Worm (Caenorhabditis elegans) whole organism, mixed stage, embryonic: ENCODE results near the gene R08F11.1.

ENCODE experiments used
- M03D4.4 ChIP-seq: sonication (generic microtip); optimal IDR thresholded peaks from 2 replicates; lab custom pipeline; 2017; ENCODE audit warnings: mild to moderate bottlenecking, missing genetic modification characterization, missing compliant biosample characterization
- bed-3 ChIP-seq: fragments of 200-800 bp; sonication (Bioruptor generic); optimal IDR thresholded peaks from 3 replicates; lab custom pipeline; 2018; ENCODE audit warnings: mild to moderate bottlenecking, missing genetic modification characterization, moderate library complexity, missing compliant biosample characterization
- ceh-39 ChIP-seq: fragments of 150-350 bp; optimal IDR thresholded peaks from 2 replicates; lab custom pipeline; 2014; ENCODE audit warnings: missing biosample characterization, missing genetic modification characterization
- ceh-43 ChIP-seq: fragments of 200-800 bp; sonication (Bioruptor generic); optimal IDR thresholded peaks from 2 replicates; lab custom pipeline; 2018; ENCODE audit warnings: mild to moderate bottlenecking, missing genetic modification characterization, moderate library complexity, missing compliant biosample characterization
- ceh-83 ChIP-seq: fragments of 200-800 bp; sonication (Bioruptor generic); optimal IDR thresholded peaks from 2 replicates; lab custom pipeline; 2018; ENCODE audit warnings: mild to moderate bottlenecking, missing genetic modification characterization, missing compliant biosample characterization
- ces-1 ChIP-seq: fragments of 150-350 bp; optimal IDR thresholded peaks from 2 replicates; lab custom pipeline; 2014; ENCODE audit warnings: missing biosample characterization, missing genetic modification reagents, missing genetic modification characterization
- cnd-1 ChIP-seq: fragments of 200-800 bp; sonication (Bioruptor generic); optimal IDR thresholded peaks from 2 replicates; lab custom pipeline; 2018; ENCODE audit warnings: mild to moderate bottlenecking, missing genetic modification characterization, missing compliant biosample characterization
- drap-1 ChIP-seq: fragments of 200-800 bp; sonication (Bioruptor generic); optimal IDR thresholded peaks from 3 replicates; lab custom pipeline; 2018; ENCODE audit warnings: mild to moderate bottlenecking, missing genetic modification characterization, missing compliant biosample characterization
- elt-1 ChIP-seq: sonication (generic microtip); optimal IDR thresholded peaks from 2 replicates; lab custom pipeline; 2017; ENCODE audit warnings: missing genetic modification characterization, mild to moderate bottlenecking, missing compliant biosample characterization, antibody characterized with exemption, moderate library complexity, borderline replicate concordance; ENCODE audit not compliant: insufficient read depth
- elt-3 ChIP-seq: fragments of 150-350 bp; optimal IDR thresholded peaks from 2 replicates; lab custom pipeline; 2014; ENCODE audit warnings: missing biosample characterization, missing genetic modification characterization
- flh-1 ChIP-seq: fragments of 200-800 bp; sonication (Bioruptor generic); optimal IDR thresholded peaks from 2 replicates; lab custom pipeline; 2018; ENCODE audit warnings: mild to moderate bottlenecking, missing genetic modification characterization, moderate library complexity, missing compliant biosample characterization
- ham-2 ChIP-seq: fragments of 200-800 bp; sonication (Bioruptor generic); optimal IDR thresholded peaks from 2 replicates; lab custom pipeline; 2018; ENCODE audit warnings: mild to moderate bottlenecking, missing genetic modification characterization, missing compliant biosample characterization
- hlh-1 ChIP-seq: fragments of 150-350 bp; optimal IDR thresholded peaks from 2 replicates; lab custom pipeline; 2014; ENCODE audit warnings: missing biosample characterization, missing genetic modification reagents, missing genetic modification characterization
- lin-13 ChIP-seq: fragments of 150-350 bp; optimal IDR thresholded peaks from 2 replicates; lab custom pipeline; 2014; ENCODE audit warnings: missing biosample characterization, missing genetic modification characterization
- lin-32 ChIP-seq: fragments of 200-800 bp; sonication (Bioruptor generic); optimal IDR thresholded peaks from 2 replicates; lab custom pipeline; 2018; ENCODE audit warnings: mild to moderate bottlenecking, missing genetic modification characterization, missing compliant biosample characterization
- lsy-2 ChIP-seq: fragments of 150-350 bp; optimal IDR thresholded peaks from 2 replicates; lab custom pipeline; 2014; ENCODE audit warnings: missing biosample characterization, missing genetic modification characterization
- mab-5 ChIP-seq: fragments of 150-350 bp; optimal IDR thresholded peaks from 2 replicates; lab custom pipeline; 2014; ENCODE audit warnings: missing biosample characterization, missing genetic modification characterization
- mep-1 ChIP-seq: fragments of 150-350 bp; optimal IDR thresholded peaks from 2 replicates; lab custom pipeline; 2017; ENCODE audit warnings: missing biosample characterization, missing genetic modification reagents, missing genetic modification characterization, inconsistent platforms
- mls-2 ChIP-seq: sonication (generic microtip); optimal IDR thresholded peaks from 2 replicates; lab custom pipeline; 2016; ENCODE audit warnings: mild to moderate bottlenecking, missing genetic modification characterization, moderate library complexity, missing compliant biosample characterization
- nhr-12 ChIP-seq: fragments of 150-350 bp; optimal IDR thresholded peaks from 2 replicates; lab custom pipeline; 2014; ENCODE audit warnings: missing biosample characterization, missing genetic modification characterization
- nhr-2 ChIP-seq: fragments of 150-350 bp; optimal IDR thresholded peaks from 2 replicates; lab custom pipeline; 2014; ENCODE audit warnings: missing biosample characterization, missing genetic modification characterization
- nhr-237 ChIP-seq: fragments of 150-350 bp; optimal IDR thresholded peaks from 2 replicates; lab custom pipeline; 2014; ENCODE audit warnings: missing biosample characterization, missing genetic modification characterization
- nhr-28 ChIP-seq: fragments of 150-350 bp; optimal IDR thresholded peaks from 2 replicates; lab custom pipeline; 2014; ENCODE audit warnings: missing biosample characterization, missing genetic modification characterization
- nhr-76 ChIP-seq: sonication (generic microtip); optimal IDR thresholded peaks from 2 replicates; lab custom pipeline; 2017; ENCODE audit warnings: missing biosample characterization, missing genetic modification characterization
- pha-4 ChIP-seq: fragments of 150-350 bp; optimal IDR thresholded peaks from 2 replicates; lab custom pipeline; 2018; ENCODE audit warnings: missing biosample characterization, missing genetic modification reagents, missing genetic modification characterization
- sem-2 ChIP-seq: fragments of 200-800 bp; sonication (Bioruptor generic); optimal IDR thresholded peaks from 2 replicates; lab custom pipeline; 2018; ENCODE audit warnings: mild to moderate bottlenecking, missing genetic modification characterization, missing compliant biosample characterization
- snpc-4 ChIP-seq: fragments of 150-350 bp; optimal IDR thresholded peaks from 2 replicates; lab custom pipeline; 2014; ENCODE audit warnings: missing biosample characterization, missing genetic modification characterization
- sptf-1 ChIP-seq: sonication (generic microtip); optimal IDR thresholded peaks from 2 replicates; lab custom pipeline; 2017; ENCODE audit warnings: mild to moderate bottlenecking, missing genetic modification characterization, moderate library complexity, missing compliant biosample characterization
- tbx-8 ChIP-seq: fragments of 200-800 bp; sonication (Bioruptor generic); optimal IDR thresholded peaks from 2 replicates; lab custom pipeline; 2018; ENCODE audit warnings: mild to moderate bottlenecking, missing genetic modification characterization, moderate library complexity, missing compliant biosample characterization
- unc-120 ChIP-seq: sonication (generic microtip); optimal IDR thresholded peaks from 2 replicates; lab custom pipeline; 2017; ENCODE audit warnings: missing genetic modification characterization, missing compliant biosample characterization; ENCODE audit not compliant: poor library complexity, severe bottlenecking
- unc-39 ChIP-seq: fragments of 150-350 bp; optimal IDR thresholded peaks from 2 replicates; lab custom pipeline; 2014; ENCODE audit warnings: missing biosample characterization, missing genetic modification characterization
- unc-62 ChIP-seq: fragments of 150-350 bp; optimal IDR thresholded peaks from 2 replicates; lab custom pipeline; 2014; ENCODE audit warnings: missing biosample characterization, missing genetic modification reagents, missing genetic modification characterization
- zip-8 ChIP-seq: fragments of 150-350 bp; optimal IDR thresholded peaks from 2 replicates; lab custom pipeline; 2014; ENCODE audit warnings: missing biosample characterization, missing genetic modification characterization
- ztf-11 ChIP-seq: fragments of 150-350 bp; optimal IDR thresholded peaks from 2 replicates; lab custom pipeline; 2014; ENCODE audit warnings: missing biosample characterization, missing genetic modification characterization

R08F11.1 gene

DNA sequence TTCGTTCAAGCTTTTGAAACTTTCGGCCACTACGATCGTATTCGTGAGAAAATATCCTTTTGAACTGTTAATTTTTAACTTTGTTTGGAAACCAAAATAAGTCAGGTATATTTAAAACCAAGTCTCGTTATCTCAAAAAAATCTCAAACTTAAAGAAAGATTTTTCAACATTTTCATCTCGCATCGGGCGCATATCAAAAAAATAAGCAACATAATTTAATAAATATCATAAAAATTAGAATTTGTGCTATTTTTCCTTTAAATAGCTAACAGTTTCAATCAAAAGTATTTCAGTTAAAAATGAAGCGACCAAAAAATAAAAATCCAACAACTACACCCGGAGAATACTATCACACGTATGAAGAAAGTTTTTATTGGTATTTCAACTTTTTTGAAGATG is 21.9 kb upstream of the R08F11.1 start, which contains the start of gene srw-7:
srw-7 (plus strand) TSS at position 301 of the 400 bp plus-strand sequence.
- TF ChIP-seq ceh-43 (GFP tag; lab: Kevin White, UChicago): no peak
- no peak for TF ChIP-seq sptf-1 (tag; lab: Kevin White, UChicago)
- no peak for TF ChIP-seq unc-120 (tag; lab: Kevin White, UChicago)
- no peak for TF ChIP-seq nhr-76 (tag; lab: Kevin White, UChicago)
- TF ChIP-seq mab-5: no peak

DNA sequence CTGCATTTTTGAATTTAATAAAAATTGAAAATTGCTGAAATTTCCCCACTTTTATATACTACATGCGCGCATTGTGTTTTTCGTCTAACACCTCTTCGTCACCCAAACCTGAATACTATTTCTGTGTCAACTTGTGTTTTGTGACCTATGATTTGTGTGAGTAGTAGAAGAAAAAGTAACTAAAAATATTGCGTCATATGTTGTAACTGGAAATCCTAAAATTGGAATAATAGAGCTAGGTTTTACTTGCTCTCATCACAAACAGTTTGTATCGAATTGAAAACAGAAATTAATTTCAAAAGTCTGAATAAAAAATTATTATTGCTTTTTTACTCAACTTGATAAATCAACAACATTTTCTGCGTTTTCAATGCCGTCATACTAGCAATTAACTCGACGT is 21.5 kb upstream of the R08F11.1 start, which contains the start of gene R08F11.4:
R08F11.4 (minus strand) TSS at position 29 of the 400 bp plus-strand sequence.
- TF ChIP-seq zip-8 (tag; lab: Kevin White, UChicago) (peak; percentile 83), pha-4 (tag; lab: Kevin White, UChicago) (no peak)

DNA sequence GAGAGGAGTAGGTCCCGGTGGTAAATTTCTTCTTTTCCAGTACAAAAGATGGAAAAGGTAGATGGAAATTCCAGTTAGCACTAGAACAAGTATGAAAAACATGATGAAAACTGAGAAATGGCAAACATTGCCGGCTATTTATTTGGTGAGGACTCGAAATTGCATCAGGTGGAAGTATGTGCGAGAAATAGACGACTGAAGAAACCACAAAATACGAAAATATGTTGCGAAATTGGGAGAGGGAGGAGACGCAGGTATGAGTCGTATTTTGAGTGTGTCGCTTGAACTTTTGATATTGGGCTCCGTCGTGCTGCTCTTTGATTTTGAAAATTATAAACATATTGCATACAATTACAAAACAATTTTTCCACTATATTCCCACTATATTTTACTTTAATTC is 19.3 kb upstream of the R08F11.1 start, which contains the start of gene cyp-33C8:
cyp-33C8 (minus strand) TSS at position 200 of the 400 bp plus-strand sequence.
- no peak for TF ChIP-seq drap-1 (GFP tag; lab: Kevin White, UChicago)
- no peak for TF ChIP-seq lin-32 (GFP tag; lab: Kevin White, UChicago)
- TF ChIP-seq mep-1: no peak
- no peak for TF ChIP-seq nhr-12 (tag; lab: Kevin White, UChicago)
- TF ChIP-seq lin-13: no peak
- no peak for TF ChIP-seq snpc-4 (tag; lab: Kevin White, UChicago)
- no peak for TF ChIP-seq nhr-237 (tag; lab: Kevin White, UChicago)
- no peak for TF ChIP-seq elt-1 (tag; lab: Kevin White, UChicago)
- no peak for TF ChIP-seq nhr-28 (tag; lab: Kevin White, UChicago)
- TF ChIP-seq hlh-1: no peak
- TF ChIP-seq pha-4 (tag; lab: Kevin White, UChicago): no peak
- TF ChIP-seq elt-3: no peak
- TF ChIP-seq ham-2 (GFP tag; lab: Kevin White, UChicago): no peak
- no peak for TF ChIP-seq tbx-8 (GFP tag; lab: Kevin White, UChicago)
- TF ChIP-seq cnd-1 (tag; lab: Kevin White, UChicago): no peak
- no peak for TF ChIP-seq unc-120 (tag; lab: Kevin White, UChicago)
- TF ChIP-seq ceh-39 (tag; lab: Kevin White, UChicago): no peak
- no peak for TF ChIP-seq sptf-1 (tag; lab: Kevin White, UChicago)
- TF ChIP-seq M03D4.4: no peak
- TF ChIP-seq, all 35 proteins: peak for 0

DNA sequence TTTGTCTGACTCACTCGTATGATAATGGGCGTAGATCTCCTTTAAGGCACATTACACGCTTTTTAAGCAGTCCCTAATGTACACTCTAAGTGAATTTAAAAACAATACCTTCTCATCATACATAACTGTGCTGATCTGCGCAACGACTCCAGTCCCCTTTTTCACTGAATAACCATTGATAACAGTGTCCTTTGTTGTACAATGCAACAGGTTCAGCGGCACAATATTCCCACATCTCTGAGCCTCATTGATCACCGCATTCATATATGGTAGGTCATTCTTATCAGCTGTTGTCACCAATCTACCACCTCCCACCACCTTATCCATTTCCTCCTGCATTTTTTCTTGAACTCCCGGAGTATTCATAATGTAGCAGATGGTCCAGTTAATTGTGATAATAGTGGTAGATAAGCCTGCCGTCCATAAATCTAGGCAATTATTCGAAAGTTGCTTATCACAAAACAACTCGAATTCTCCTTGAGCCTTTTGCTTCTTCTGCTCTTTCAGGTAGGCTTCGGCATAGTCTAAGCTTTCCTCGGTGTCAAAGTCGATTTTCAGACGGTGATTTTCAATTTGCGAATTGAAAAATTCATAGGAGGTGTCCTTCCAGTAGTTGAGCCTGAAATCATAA is 17.9 kb upstream of the R08F11.1 start:
- TF ChIP-seq unc-39 (tag; lab: Kevin White, UChicago) (no peak), M03D4.4 (no peak)

DNA sequence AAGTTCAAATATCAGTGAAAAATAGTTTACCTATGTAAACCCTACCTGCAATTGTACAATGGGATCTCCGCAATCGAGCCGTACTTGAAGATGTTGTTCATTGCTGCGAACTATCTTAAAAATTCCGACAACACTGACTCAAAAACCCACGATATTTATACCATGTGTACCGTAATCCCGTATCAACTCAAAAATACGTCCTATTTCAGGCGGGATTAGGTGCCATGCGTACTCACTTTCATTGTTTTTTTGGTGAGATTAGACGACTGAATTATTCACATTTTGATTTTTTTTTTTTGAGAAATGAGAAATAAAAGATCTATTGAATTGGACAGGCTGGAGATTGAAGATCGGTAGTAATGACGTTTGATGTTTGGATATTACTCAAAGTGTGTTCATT is 16.4 kb upstream of the R08F11.1 start, which contains the start of gene srt-30:
srt-30 (minus strand) TSS at position 101 of the 400 bp plus-strand sequence.
- TF ChIP-seq bed-3 (GFP tag; lab: Kevin White, UChicago): no peak
- no peak for TF ChIP-seq drap-1 (GFP tag; lab: Kevin White, UChicago)
- no peak for TF ChIP-seq snpc-4 (tag; lab: Kevin White, UChicago)
- no peak for TF ChIP-seq ham-2 (GFP tag; lab: Kevin White, UChicago)
- TF ChIP-seq ces-1 (GFP tag; lab: Kevin White, UChicago): no peak
- no peak for TF ChIP-seq ceh-83 (GFP tag; lab: Kevin White, UChicago)

DNA sequence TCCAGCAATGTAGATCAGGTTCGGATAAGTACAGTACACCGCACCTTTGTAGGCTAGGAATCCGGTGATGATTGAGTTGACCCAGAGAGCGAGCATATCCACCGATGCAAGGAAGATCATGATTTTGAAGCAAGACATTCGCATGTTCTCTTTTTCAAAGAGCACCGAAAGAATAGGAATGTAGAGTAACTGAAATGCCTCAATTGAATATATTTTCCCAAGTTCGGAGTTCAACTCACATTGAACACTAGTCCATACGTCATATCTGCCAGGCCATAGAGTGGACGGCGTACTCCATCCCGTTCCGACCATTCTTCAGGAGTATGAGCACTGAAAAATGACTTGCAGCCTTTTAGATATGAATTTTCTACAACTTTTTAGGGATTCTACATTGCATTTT is 15.7 kb upstream of the R08F11.1 start:
- TF ChIP-seq snpc-4 (tag; lab: Kevin White, UChicago) (no peak), unc-62 (GFP tag; lab: Kevin White, UChicago) (no peak), tbx-8 (GFP tag; lab: Kevin White, UChicago) (no peak), mls-2 (tag; lab: Kevin White, UChicago) (no peak), flh-1 (GFP tag; lab: Kevin White, UChicago) (no peak), mab-5 (no peak), pha-4 (tag; lab: Kevin White, UChicago) (no peak), lsy-2 (tag; lab: Kevin White, UChicago) (no peak), bed-3 (GFP tag; lab: Kevin White, UChicago) (no peak), unc-120 (tag; lab: Kevin White, UChicago) (no peak), nhr-2 (tag; lab: Kevin White, UChicago) (no peak), sem-2 (GFP tag; lab: Kevin White, UChicago) (no peak), unc-39 (tag; lab: Kevin White, UChicago) (no peak), mep-1 (no peak), ceh-83 (GFP tag; lab: Kevin White, UChicago) (no peak), ceh-39 (tag; lab: Kevin White, UChicago) (no peak), ztf-11 (tag; lab: Kevin White, UChicago) (no peak), sptf-1 (tag; lab: Kevin White, UChicago) (no peak), nhr-237 (tag; lab: Kevin White, UChicago) (no peak), nhr-76 (tag; lab: Kevin White, UChicago) (no peak)
- TF ChIP-seq, all 35 proteins: peak for 0
